Worm (Caenorhabditis elegans): ENCODE measurements around the gene pst-2.

DNA sequence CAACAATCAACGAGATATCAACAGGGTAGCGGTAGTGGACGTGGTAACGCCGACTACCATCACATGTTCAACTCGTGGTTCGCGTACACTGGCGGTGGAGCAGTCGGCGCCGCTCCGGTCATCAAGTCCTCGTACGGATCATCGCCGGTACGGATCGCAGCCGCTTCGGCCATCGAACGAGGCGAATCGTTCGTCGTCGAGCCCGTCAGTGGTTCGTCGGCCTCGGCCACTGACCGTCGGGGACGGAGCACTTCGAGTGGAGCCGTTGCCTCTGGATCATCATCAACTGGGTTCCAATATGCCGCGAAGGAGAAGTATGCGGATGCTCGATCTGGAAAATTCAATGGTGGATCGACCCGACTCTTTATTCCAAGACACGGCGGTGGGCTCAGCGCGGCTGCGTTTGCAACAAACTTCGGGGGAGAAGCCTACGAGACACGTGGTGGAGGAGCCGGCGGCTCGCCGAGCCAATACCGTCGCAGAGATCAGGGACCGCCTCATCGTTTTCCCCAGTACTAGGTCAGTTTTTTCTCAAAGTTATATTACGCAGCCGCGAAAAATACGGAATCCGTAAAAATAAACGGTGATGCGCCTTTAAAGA, 4.7 kb upstream of the pst-2 start:
- TF ChIP-seq pha-4 (tag; optimal IDR thresholded peaks at IDR 0.05) (no peak), hlh-8 (tag; optimal IDR thresholded peaks at IDR 0.05) (no peak), rnt-1 (tag; optimal IDR thresholded peaks at IDR 0.05) (no peak), ceh-22 (tag; optimal IDR thresholded peaks at IDR 0.05) (no peak), nfya-1 (tag; optimal IDR thresholded peaks at IDR 0.05) (no peak), ama-1 (optimal IDR thresholded peaks at IDR 0.05) (no peak), nhr-11 (tag; optimal IDR thresholded peaks at IDR 0.05) (no peak)
